Worm (Caenorhabditis elegans): ENCODE data around the gene dhhc-4.

Gene dhhc-4

DNA sequence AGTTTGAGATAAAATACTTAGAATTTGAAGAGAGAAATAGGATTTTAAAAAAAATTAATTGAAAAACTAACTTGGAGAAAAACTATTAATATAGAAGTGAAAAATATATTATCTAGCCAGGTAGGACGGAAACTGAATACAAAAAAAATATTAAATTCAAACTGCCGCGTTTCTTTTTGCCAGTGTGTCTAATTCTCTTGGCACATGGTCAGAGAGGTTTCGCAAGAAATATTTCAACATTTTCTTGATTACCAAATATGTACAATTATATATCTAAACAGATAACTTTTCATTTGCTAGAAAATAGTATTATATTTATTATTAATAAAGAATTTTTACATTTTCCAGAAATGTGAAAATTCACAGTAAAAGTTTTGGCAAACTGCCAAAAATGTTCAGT, 44.9 kb upstream of the dhhc-4 start:
- TF ChIP-seq ztf-11 (tag; optimal IDR thresholded peaks at IDR 0.05): no peak
- TF ChIP-seq ceh-39 (tag; optimal IDR thresholded peaks at IDR 0.05): no peak
- TF ChIP-seq unc-39 (tag; optimal IDR thresholded peaks at IDR 0.05): no peak
- no peak for TF ChIP-seq nhr-2 (tag; optimal IDR thresholded peaks at IDR 0.05)
- TF ChIP-seq elt-3 (tag; optimal IDR thresholded peaks at IDR 0.05): no peak
- TF ChIP-seq hlh-1 (tag; optimal IDR thresholded peaks at IDR 0.05): no peak
- TF ChIP-seq unc-120 (tag; optimal IDR thresholded peaks at IDR 0.05; ENCODE audit: poor library complexity, severe bottlenecking): no peak
- no peak for TF ChIP-seq zip-8 (tag; optimal IDR thresholded peaks at IDR 0.05)
- TF ChIP-seq cnd-1 (tag; optimal IDR thresholded peaks at IDR 0.05): no peak
- TF ChIP-seq lin-32 (GFP tag; optimal IDR thresholded peaks at IDR 0.05): no peak
- no peak for TF ChIP-seq lin-13 (tag; optimal IDR thresholded peaks at IDR 0.05)

DNA sequence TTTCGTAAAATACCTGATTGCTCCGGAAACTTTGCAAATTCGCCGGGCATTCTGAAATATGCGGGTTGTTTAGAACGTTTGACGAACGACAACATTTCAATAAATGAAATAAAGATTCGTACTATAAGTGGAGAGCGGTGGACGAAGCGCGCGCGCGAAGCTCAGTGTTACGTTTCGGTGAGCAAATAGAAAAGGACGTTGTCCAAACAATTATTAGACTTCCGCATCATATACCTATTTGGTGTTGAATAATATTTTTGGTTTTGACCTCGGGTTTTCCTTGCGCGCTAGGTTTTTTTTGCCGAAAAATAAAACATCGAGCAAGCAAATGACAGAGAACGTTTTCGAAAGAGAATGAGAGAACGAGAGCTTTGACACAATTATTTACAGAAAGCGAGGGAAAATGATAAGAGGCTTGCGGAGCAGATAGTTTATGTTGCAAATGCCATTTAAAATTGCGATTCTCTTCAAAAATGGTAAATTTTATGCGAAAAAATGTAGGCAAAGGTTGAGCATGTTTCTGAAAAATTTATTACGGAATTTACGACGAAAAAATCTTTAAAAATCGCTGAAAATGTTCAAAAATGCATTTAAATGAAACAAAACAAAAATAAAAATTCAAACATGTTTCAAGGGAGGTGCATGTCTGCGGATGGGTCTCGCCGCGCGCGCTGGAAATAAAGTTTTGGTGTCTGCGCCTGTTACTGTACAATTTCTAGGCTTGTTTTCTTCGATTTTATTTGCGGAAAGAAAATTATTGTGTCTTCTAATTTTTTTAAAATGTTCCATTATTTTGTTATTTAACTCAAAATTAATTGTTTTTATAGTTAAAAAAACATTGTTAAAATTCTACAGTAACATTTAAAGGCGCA, 43.3 kb upstream of the dhhc-4 start, which contains the start of the genes cyld-1 and F40F12.9:
cyld-1 (minus strand) TSS at position 51 of the 872 bp plus-strand sequence.
F40F12.9 (plus strand) TSS at position 721 of the 872 bp plus-strand sequence.
- TF ChIP-seq M03D4.4 (tag; optimal IDR thresholded peaks at IDR 0.05): no peak
- no peak for TF ChIP-seq flh-1 (GFP tag; optimal IDR thresholded peaks at IDR 0.05)
- no peak for TF ChIP-seq hlh-1 (tag; optimal IDR thresholded peaks at IDR 0.05)
- no peak for TF ChIP-seq mab-5 (tag; optimal IDR thresholded peaks at IDR 0.05)
- no peak for TF ChIP-seq ham-2 (GFP tag; optimal IDR thresholded peaks at IDR 0.05)
- no peak for TF ChIP-seq sem-2 (GFP tag; optimal IDR thresholded peaks at IDR 0.05)
- no peak for TF ChIP-seq nhr-76 (tag; optimal IDR thresholded peaks at IDR 0.05)
- no peak for TF ChIP-seq ceh-43 (GFP tag; optimal IDR thresholded peaks at IDR 0.05)
- TF ChIP-seq nhr-2 (tag; optimal IDR thresholded peaks at IDR 0.05): no peak

DNA sequence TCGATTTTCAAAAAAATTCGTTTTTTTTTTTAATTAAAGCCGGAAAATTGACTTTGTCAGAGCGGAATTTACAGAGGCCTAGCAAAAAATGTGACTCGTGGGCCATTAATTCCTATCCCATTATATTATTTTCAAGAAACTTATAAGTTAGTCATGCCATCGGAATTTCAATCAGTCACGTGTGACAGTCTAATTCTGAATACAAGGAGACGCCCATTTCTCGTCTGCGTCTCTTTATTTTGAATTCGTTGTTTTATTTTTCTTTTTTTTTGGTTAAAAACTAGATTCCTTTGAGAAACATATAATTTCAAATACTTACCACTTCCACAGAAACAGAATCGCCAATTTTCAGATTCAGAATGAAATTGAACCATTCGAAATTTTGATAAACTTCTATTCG, 41.2 kb upstream of the dhhc-4 start:
- TF ChIP-seq mep-1 (tag; optimal IDR thresholded peaks at IDR 0.05) (no peak), mab-5 (tag; optimal IDR thresholded peaks at IDR 0.05) (no peak), unc-120 (tag; optimal IDR thresholded peaks at IDR 0.05; ENCODE audit: poor library complexity, severe bottlenecking) (no peak), elt-3 (tag; optimal IDR thresholded peaks at IDR 0.05) (no peak), tbx-8 (GFP tag; optimal IDR thresholded peaks at IDR 0.05) (no peak), lin-13 (tag; optimal IDR thresholded peaks at IDR 0.05) (no peak), M03D4.4 (tag; optimal IDR thresholded peaks at IDR 0.05) (no peak), zip-8 (tag; optimal IDR thresholded peaks at IDR 0.05) (no peak), nhr-28 (tag; optimal IDR thresholded peaks at IDR 0.05) (no peak), ztf-11 (tag; optimal IDR thresholded peaks at IDR 0.05) (no peak), drap-1 (GFP tag; optimal IDR thresholded peaks at IDR 0.05) (no peak), elt-1 (tag; optimal IDR thresholded peaks at IDR 0.05; ENCODE audit: borderline replicate concordance, insufficient read depth) (no peak), ceh-83 (GFP tag; optimal IDR thresholded peaks at IDR 0.05) (no peak), snpc-4 (tag; optimal IDR thresholded peaks at IDR 0.05) (no peak), nhr-2 (tag; optimal IDR thresholded peaks at IDR 0.05) (no peak), cnd-1 (tag; optimal IDR thresholded peaks at IDR 0.05) (no peak), pha-4 (tag; optimal IDR thresholded peaks at IDR 0.05) (no peak)

DNA sequence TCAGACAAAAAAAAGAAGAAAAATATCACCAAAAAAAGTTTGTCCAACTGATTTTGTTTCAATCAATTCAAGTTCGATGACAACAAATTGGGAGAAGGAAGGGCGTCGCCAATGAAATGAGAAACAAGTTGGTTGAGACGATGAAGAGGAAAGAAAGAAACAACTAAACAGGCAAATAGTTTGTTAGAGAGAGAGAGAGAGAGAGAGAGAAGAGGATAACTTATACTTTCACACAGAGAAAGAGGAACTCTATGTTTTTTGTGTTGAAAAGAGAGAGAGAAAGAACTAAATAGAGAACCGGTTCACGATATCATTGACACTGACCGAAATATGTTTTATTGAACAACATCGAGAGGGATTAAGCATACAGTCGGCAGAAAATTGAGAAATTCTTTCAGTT, 40.0 kb upstream of the dhhc-4 start:
- TF ChIP-seq nhr-28 (tag; optimal IDR thresholded peaks at IDR 0.05) (no peak), nhr-12 (tag; optimal IDR thresholded peaks at IDR 0.05) (no peak), snpc-4 (tag; optimal IDR thresholded peaks at IDR 0.05) (no peak), mls-2 (tag; optimal IDR thresholded peaks at IDR 0.05) (no peak), M03D4.4 (tag; optimal IDR thresholded peaks at IDR 0.05) (no peak), lin-32 (GFP tag; optimal IDR thresholded peaks at IDR 0.05) (no peak), unc-39 (tag; optimal IDR thresholded peaks at IDR 0.05) (no peak), elt-3 (tag; optimal IDR thresholded peaks at IDR 0.05) (no peak), sem-2 (GFP tag; optimal IDR thresholded peaks at IDR 0.05) (no peak), nhr-2 (tag; optimal IDR thresholded peaks at IDR 0.05) (no peak), nhr-237 (tag; optimal IDR thresholded peaks at IDR 0.05) (no peak), lin-13 (tag; optimal IDR thresholded peaks at IDR 0.05) (no peak), flh-1 (GFP tag; optimal IDR thresholded peaks at IDR 0.05) (no peak), zip-8 (tag; optimal IDR thresholded peaks at IDR 0.05) (no peak), tbx-8 (GFP tag; optimal IDR thresholded peaks at IDR 0.05) (no peak), bed-3 (GFP tag; optimal IDR thresholded peaks at IDR 0.05) (no peak), ceh-83 (GFP tag; optimal IDR thresholded peaks at IDR 0.05) (no peak), mab-5 (tag; optimal IDR thresholded peaks at IDR 0.05) (no peak)
